Worm (Caenorhabditis elegans): Measurements from ENCODE around the gene lgc-14.
A peak's percentile ranks its signal among the peaks of the same experiment; 100 is the strongest.

The lgc-14 gene

ce11 chrX:12146453-12147085, 35.3 kb downstream of the lgc-14 start, which contains the start of gene pycr-1 (continued):
- TF ChIP-seq daf-16 (GFP tag; optimal IDR thresholded peaks at IDR 0.05) (no peak), daf-16 (tag; optimal IDR thresholded peaks at IDR 0.05) (peak; percentile 90), fkh-10 (GFP tag; optimal IDR thresholded peaks at IDR 0.05) (no peak), gei-8 (GFP tag; optimal IDR thresholded peaks at IDR 0.05) (no peak), tra-1 (GFP tag; IDR thresholded peaks at IDR 0.05) (no peak), vab-7 (GFP tag; IDR thresholded peaks at IDR 0.05) (no peak), ztf-7 (tag; optimal IDR thresholded peaks at IDR 0.05) (no peak), lim-7 (GFP tag; IDR thresholded peaks at IDR 0.05) (no peak), dmd-6 (GFP tag; IDR thresholded peaks at IDR 0.05) (peak; percentile 39), ztf-11 (tag; optimal IDR thresholded peaks at IDR 0.05) (no peak), R02D3.7 (tag; optimal IDR thresholded peaks at IDR 0.05) (no peak), unc-130 (GFP tag; optimal IDR thresholded peaks at IDR 0.05) (no peak), lir-3 (tag; optimal IDR thresholded peaks at IDR 0.05) (no peak), cey-2 (tag; optimal IDR thresholded peaks at IDR 0.05; ENCODE audit: borderline replicate concordance, insufficient read depth) (no peak), ceh-82 (tag; optimal IDR thresholded peaks at IDR 0.05) (no peak), Y75B8A.6 (GFP tag; IDR thresholded peaks at IDR 0.05) (no peak), ama-1 (optimal IDR thresholded peaks at IDR 0.05) (no peak), pqm-1 (tag; optimal IDR thresholded peaks at IDR 0.05) (peak; percentile 77)

- TF ChIP-seq nhr-11 (tag; optimal IDR thresholded peaks at IDR 0.05) (peak; percentile 4), hlh-30 (tag; optimal IDR thresholded peaks at IDR 0.05; ENCODE audit: insufficient read depth) (no peak)
These were observed 38.4 kb downstream of the lgc-14 start, which contains the start of gene znf-474 for ce11 chrX:12149638-12150137. TSS of gene znf-474 (plus strand) at chrX:12149924.

ce11 chrX:12154055-12154898, 43.0 kb downstream of the lgc-14 start, which contains the start of gene mfsd-11:
TSS of gene mfsd-11 (minus strand) at chrX:12154105.
- TF ChIP-seq ceh-32 (tag; optimal IDR thresholded peaks at IDR 0.05; ENCODE audit: poor library complexity) (no peak), F37D6.2 (tag; optimal IDR thresholded peaks at IDR 0.05) (no peak), nhr-28 (tag; optimal IDR thresholded peaks at IDR 0.05) (peak; percentile 13), ctbp-1 (GFP tag; IDR thresholded peaks at IDR 0.05) (no peak), snpc-4 (tag; optimal IDR thresholded peaks at IDR 0.05) (no peak), nhr-102 (tag; optimal IDR thresholded peaks at IDR 0.05) (no peak), duxl-1 (tag; optimal IDR thresholded peaks at IDR 0.05; ENCODE audit: poor library complexity) (no peak), daf-16 (GFP tag; optimal IDR thresholded peaks at IDR 0.05) (no peak), daf-16 (tag; optimal IDR thresholded peaks at IDR 0.05) (peak; percentile 43), fkh-10 (GFP tag; optimal IDR thresholded peaks at IDR 0.05) (no peak), nhr-111 (GFP tag; optimal IDR thresholded peaks at IDR 0.05) (no peak), dmd-6 (GFP tag; IDR thresholded peaks at IDR 0.05) (0 out of 2 replicates have a peak, but pooled peaks have one; percentile 10), mxl-2 (GFP tag; conservative IDR thresholded peaks at IDR 0.05) (no peak), ZK337.2 (GFP tag; IDR thresholded peaks at IDR 0.05) (no peak), mep-1 (tag; optimal IDR thresholded peaks at IDR 0.05) (no peak), daf-12 (tag; optimal IDR thresholded peaks at IDR 0.05) (no peak), unc-62 (GFP tag; optimal IDR thresholded peaks at IDR 0.05 in 1 of 2) (peak in 1 of 2 experiments; percentile 65), unc-62 (tag; optimal IDR thresholded peaks at IDR 0.05) (no peak), nhr-41 (GFP tag; IDR thresholded peaks at IDR 0.05) (no peak), pqm-1 (tag; optimal IDR thresholded peaks at IDR 0.05) (peak; percentile 43), hmg-1.1 (GFP tag; IDR thresholded peaks at IDR 0.05) (no peak), arid-1 (GFP tag; conservative IDR thresholded peaks at IDR 0.05) (no peak), Y5F2A.4 (GFP tag; optimal IDR thresholded peaks at IDR 0.05) (no peak), mes-2 (tag; optimal IDR thresholded peaks at IDR 0.05; ENCODE audit: poor library complexity, severe bottlenecking) (no peak)

All from whole organism, L4 larva.